Worm (Caenorhabditis elegans): ENCODE data around the gene dhs-8.

DNA sequence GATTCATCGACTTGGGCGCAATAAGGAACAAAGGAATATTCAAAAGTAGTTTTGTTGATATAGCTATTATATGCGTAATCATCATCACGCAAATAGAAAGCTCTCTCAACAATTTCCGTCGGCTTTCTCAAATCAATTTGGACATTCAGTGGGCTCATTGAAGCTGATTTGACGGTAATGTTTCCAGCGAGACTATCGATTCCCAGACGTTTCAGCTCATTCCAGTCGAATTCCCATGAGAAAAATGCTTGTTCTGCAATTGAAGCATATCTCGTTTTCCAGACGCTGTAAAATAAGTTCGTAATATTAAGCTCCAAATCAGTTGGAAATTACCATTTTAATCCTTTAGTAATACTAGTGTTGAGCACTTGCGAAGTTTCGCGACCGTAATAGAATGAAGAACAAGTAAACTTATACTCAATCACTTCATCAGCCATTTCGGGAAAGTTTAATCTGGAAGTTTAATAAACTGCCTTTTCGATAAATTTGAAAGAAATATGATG lies 25.3 kb downstream of the dhs-8 start, which contains the start of gene btb-20:
- no peak for TF ChIP-seq aly-2 (tag; optimal IDR thresholded peaks at IDR 0.05)
- no peak for TF ChIP-seq mdl-1 (tag; optimal IDR thresholded peaks at IDR 0.05)
- no peak for TF ChIP-seq ceh-28 (tag; optimal IDR thresholded peaks at IDR 0.05)
- TF ChIP-seq nhr-237 (tag; optimal IDR thresholded peaks at IDR 0.05) = no peak
- no peak for TF ChIP-seq sea-2 (GFP tag; optimal IDR thresholded peaks at IDR 0.05)
- TF ChIP-seq ZK546.5 (tag; optimal IDR thresholded peaks at IDR 0.05) = no peak

Measured in whole organism, L3 larva.